Worm (Caenorhabditis elegans) whole organism, L4 larva: Measurements from ENCODE around the gene mrps-17.

Source experiments
- Y105C5A.15 ChIP-seq: fragments of 200-800 bp; sonication (Bioruptor generic); IDR thresholded peaks from 2 replicates; pipeline ENCODE4 v1.3.6; 2022; ENCODE audit warnings: missing genetic modification characterization, missing compliant biosample characterization
- ama-1 ChIP-seq: fragments of 150-350 bp; optimal IDR thresholded peaks from 2 replicates; lab custom pipeline; 2014; ENCODE audit warnings: inconsistent platforms, mixed read lengths
- ctbp-1 ChIP-seq: fragments of 200-800 bp; sonication (Bioruptor generic); IDR thresholded peaks from 2 replicates; pipeline ENCODE4 v1.3.6; 2022; ENCODE audit warnings: missing genetic modification reagents, missing genetic modification characterization, missing compliant biosample characterization
- egl-27 ChIP-seq: sonication (generic microtip); optimal IDR thresholded peaks from 3 replicates; lab custom pipeline; 2017; ENCODE audit warnings: missing biosample characterization, missing genetic modification reagents, missing genetic modification characterization
- fos-1 ChIP-seq: fragments of 150-350 bp; optimal IDR thresholded peaks from 2 replicates; lab custom pipeline; 2014; ENCODE audit warnings: missing biosample characterization, missing genetic modification characterization
- nhr-6 ChIP-seq: fragments of 150-350 bp; optimal IDR thresholded peaks from 2 replicates; lab custom pipeline; 2014; ENCODE audit warnings: missing biosample characterization, missing genetic modification characterization
- nhr-76 ChIP-seq: fragments of 150-350 bp; optimal IDR thresholded peaks from 2 replicates; lab custom pipeline; 2014; ENCODE audit warnings: missing biosample characterization, missing genetic modification characterization

DNA sequence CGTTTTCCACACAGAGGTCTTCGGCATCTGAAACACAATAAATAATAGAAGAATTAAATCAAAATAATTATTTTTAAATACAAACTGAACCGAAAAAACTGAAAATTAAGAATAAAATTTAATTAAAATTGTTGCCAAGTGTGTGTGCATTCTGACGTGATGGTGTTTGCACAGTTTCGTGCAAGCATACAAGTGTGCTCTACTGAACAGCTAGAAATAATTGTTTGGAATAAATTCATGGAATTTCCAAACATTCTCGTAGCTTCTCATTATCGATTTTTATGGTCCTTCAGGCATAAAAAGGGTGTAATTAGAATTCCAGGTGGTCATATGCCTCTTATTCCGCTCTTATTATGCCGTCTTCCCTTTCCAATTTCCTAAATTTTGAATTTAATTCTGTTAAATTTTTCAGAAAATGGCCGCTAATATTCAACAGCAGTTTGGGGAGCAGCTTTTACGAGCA is at the start of gene mrps-17, which contains the start of gene txdc-9:
- TF ChIP-seq Y105C5A.15 (no peak), ctbp-1 (GFP tag; lab: Robert Waterston, UW) (no peak), ama-1 (no peak), nhr-6 (tag; lab: Kevin White, UChicago) (peak; percentile 84), nhr-76 (tag; lab: Kevin White, UChicago) (no peak), egl-27 (tag; lab: Kevin White, UChicago) (no peak), fos-1 (no peak)
